Fruit fly (Drosophila melanogaster) whole organism, embryonic: ENCODE results near the gene sima.

Source experiments
- Ada2b ChIP-seq: fragments of 200-800 bp; sonication (Bioruptor generic); IDR thresholded peaks from 2 replicates; pipeline ENCODE4 v1.3.6; 2022; ENCODE audit warnings: missing biosample characterization, missing genetic modification characterization
- Adf1 ChIP-seq: fragments of 200-800 bp; sonication (Bioruptor generic); IDR thresholded peaks from 2 replicates; pipeline ENCODE4 v1.3.6; 2022; ENCODE audit warnings: missing biosample characterization, missing genetic modification characterization
- Antp ChIP-seq: fragments of 200-800 bp; sonication (Bioruptor generic); optimal IDR thresholded peaks from 3 replicates; lab custom pipeline; 2016; ENCODE audit warnings: missing biosample characterization, missing genetic modification characterization
- Atf6 ChIP-seq: fragments of 200-800 bp; sonication (Bioruptor generic); IDR thresholded peaks from 2 replicates; pipeline ENCODE4 v1.3.6; 2022; ENCODE audit warnings: missing biosample characterization, missing genetic modification characterization
- CG10267 ChIP-seq: fragments of 200-800 bp; sonication (Bioruptor generic); optimal IDR thresholded peaks from 2 replicates; lab custom pipeline; 2018; ENCODE audit warnings: missing biosample characterization, mild to moderate bottlenecking, missing genetic modification characterization, moderate library complexity
- CG11695 ChIP-seq: fragments of 200-800 bp; sonication (Bioruptor generic); IDR thresholded peaks from 3 replicates; pipeline ENCODE4 v1.3.6; 2022; ENCODE audit warnings: missing biosample characterization, missing genetic modification characterization
- CG11723 ChIP-seq: fragments of 200-800 bp; sonication (Bioruptor generic); optimal IDR thresholded peaks from 2 replicates; lab custom pipeline; 2017; ENCODE audit warnings: missing biosample characterization, mild to moderate bottlenecking, missing genetic modification characterization
- CG12659 ChIP-seq: fragments of 200-800 bp; sonication (Bioruptor generic); optimal IDR thresholded peaks from 3 replicates; lab custom pipeline; 2017; ENCODE audit warnings: mild to moderate bottlenecking, missing biosample characterization, missing genetic modification reagents, missing genetic modification characterization
- CG14710 ChIP-seq: fragments of 200-800 bp; sonication (Bioruptor generic); optimal IDR thresholded peaks from 3 replicates; lab custom pipeline; 2019; ENCODE audit warnings: missing biosample characterization, mild to moderate bottlenecking, missing genetic modification characterization, moderate library complexity
- CG17186 ChIP-seq: fragments of 200-800 bp; sonication (Bioruptor generic); optimal IDR thresholded peaks from 3 replicates; lab custom pipeline; 2017; ENCODE audit warnings: missing biosample characterization, missing genetic modification reagents, missing genetic modification characterization
- CG17802 ChIP-seq: fragments of 200-800 bp; sonication (Bioruptor generic); optimal IDR thresholded peaks from 2 replicates; lab custom pipeline; 2018; ENCODE audit warnings: missing biosample characterization, mild to moderate bottlenecking, missing genetic modification characterization, moderate library complexity
- CG18262 ChIP-seq: fragments of 200-800 bp; optimal IDR thresholded peaks from 3 replicates; lab custom pipeline; 2019; ENCODE audit warnings: missing biosample characterization, mild to moderate bottlenecking, missing genetic modification characterization, moderate library complexity
- CG30020 ChIP-seq: fragments of 200-800 bp; optimal IDR thresholded peaks from 2 replicates; lab custom pipeline; 2019; ENCODE audit warnings: missing biosample characterization, mild to moderate bottlenecking, missing genetic modification characterization, moderate library complexity
- CG3065 ChIP-seq: fragments of 200-800 bp; sonication (Bioruptor generic); optimal IDR thresholded peaks from 2 replicates; lab custom pipeline; 2016; ENCODE audit warnings: missing biosample characterization, missing genetic modification characterization
- CG3838 ChIP-seq: fragments of 200-800 bp; sonication (Bioruptor generic); optimal IDR thresholded peaks from 3 replicates; lab custom pipeline; 2016; ENCODE audit warnings: missing biosample characterization, missing genetic modification characterization
- CG4328 ChIP-seq: fragments of 200-800 bp; sonication (Bioruptor generic); optimal IDR thresholded peaks from 3 replicates; lab custom pipeline; 2017; ENCODE audit warnings: missing biosample characterization, missing genetic modification reagents, missing genetic modification characterization
- CG6272 ChIP-seq: fragments of 200-800 bp; sonication (Bioruptor generic); IDR thresholded peaks from 2 replicates; pipeline ENCODE4 v1.3.6; 2022; ENCODE audit warnings: missing biosample characterization, missing genetic modification characterization
- CG8944 ChIP-seq: fragments of 200-800 bp; sonication (Bioruptor generic); optimal IDR thresholded peaks from 3 replicates; lab custom pipeline; 2016; ENCODE audit warnings: missing biosample characterization, missing genetic modification characterization
- CkIIα-i1 ChIP-seq: fragments of 200-800 bp; sonication (Bioruptor generic); IDR thresholded peaks from 2 replicates; pipeline ENCODE4 v1.3.6; 2022; ENCODE audit warnings: missing biosample characterization, missing genetic modification characterization
- D19B ChIP-seq: fragments of 200-800 bp; sonication (Bioruptor generic); optimal IDR thresholded peaks from 2 replicates; lab custom pipeline; 2017; ENCODE audit warnings: missing biosample characterization, mild to moderate bottlenecking, missing genetic modification characterization
- Dek ChIP-seq: fragments of 200-800 bp; sonication (Bioruptor generic); optimal IDR thresholded peaks from 3 replicates; lab custom pipeline; 2019; ENCODE audit warnings: missing biosample characterization, mild to moderate bottlenecking, missing genetic modification characterization, moderate library complexity
- Dfd ChIP-seq, 2 experiments: fragments of >200 bp; optimal IDR thresholded peaks; 2 replicates each; lab custom pipeline; 2017; ENCODE audit warnings: missing biosample characterization in 2 of 2, missing genetic modification characterization in 2 of 2
- Doc2 ChIP-seq: fragments of 200-800 bp; sonication (Bioruptor generic); IDR thresholded peaks from 2 replicates; pipeline ENCODE4 v1.3.6; 2022; ENCODE audit warnings: missing biosample characterization, missing genetic modification characterization
- Fer2 ChIP-seq: fragments of 200-800 bp; sonication (Bioruptor generic); optimal IDR thresholded peaks from 2 replicates; lab custom pipeline; 2018; ENCODE audit warnings: missing biosample characterization, mild to moderate bottlenecking, missing genetic modification characterization, moderate library complexity
- HLH54F ChIP-seq: fragments of 200-800 bp; sonication (Bioruptor generic); optimal IDR thresholded peaks from 3 replicates; lab custom pipeline; 2016; ENCODE audit warnings: missing biosample characterization, missing genetic modification characterization
- Hmr ChIP-seq: fragments of 200-800 bp; sonication (Bioruptor generic); optimal IDR thresholded peaks from 3 replicates; lab custom pipeline; 2017; ENCODE audit warnings: mild to moderate bottlenecking, missing biosample characterization, missing genetic modification reagents, missing genetic modification characterization
- Hr3 ChIP-seq: fragments of 200-800 bp; sonication (Bioruptor generic); optimal IDR thresholded peaks from 3 replicates; lab custom pipeline; 2016; ENCODE audit warnings: missing biosample characterization, missing genetic modification characterization
- Kr ChIP-seq: fragments of 200-800 bp; sonication (Bioruptor generic); optimal IDR thresholded peaks from 2 replicates; lab custom pipeline; 2017; ENCODE audit warnings: missing biosample characterization, mild to moderate bottlenecking, missing genetic modification characterization
- Mes4 ChIP-seq: fragments of 200-800 bp; sonication (Bioruptor generic); optimal IDR thresholded peaks from 2 replicates; lab custom pipeline; 2016; ENCODE audit warnings: missing biosample characterization, missing genetic modification characterization
- Neu2 ChIP-seq: fragments of 200-800 bp; sonication (Bioruptor generic); optimal IDR thresholded peaks from 3 replicates; lab custom pipeline; 2016; ENCODE audit warnings: missing biosample characterization, missing genetic modification characterization, borderline replicate concordance
- Pdp1 ChIP-seq, 2 experiments: fragments of 200-800 bp; sonication (Bioruptor generic); optimal IDR thresholded peaks; 3 replicates each; lab custom pipeline; 2016; ENCODE audit warnings: missing biosample characterization in 2 of 2, missing genetic modification characterization in 2 of 2, mild to moderate bottlenecking in 1 of 2, moderate library complexity in 1 of 2
- Six4 ChIP-seq: fragments of 200-800 bp; sonication (Bioruptor generic); optimal IDR thresholded peaks from 2 replicates; lab custom pipeline; 2016; ENCODE audit warnings: missing biosample characterization, missing genetic modification characterization
- Stat92E ChIP-seq, 3 experiments: fragments of >200 bp in 2 of 3; fragments of 200-800 bp in 1 of 3; sonication (Bioruptor generic) in 1 of 3; optimal IDR thresholded peaks; 2 replicates each; lab custom pipeline; 2017 to 2019; ENCODE audit warnings: missing biosample characterization in 3 of 3, missing genetic modification characterization in 3 of 3, mild to moderate bottlenecking in 1 of 3, moderate library complexity in 1 of 3
- TFAM ChIP-seq: fragments of 200-800 bp; sonication (Bioruptor generic); optimal IDR thresholded peaks from 2 replicates; lab custom pipeline; 2017; ENCODE audit warnings: missing biosample characterization, missing genetic modification characterization, inconsistent platforms
- ase ChIP-seq: fragments of 200-800 bp; sonication (Bioruptor generic); IDR thresholded peaks from 3 replicates; pipeline ENCODE4 v1.3.6; 2022; ENCODE audit warnings: missing biosample characterization, missing genetic modification characterization
- az2 ChIP-seq: fragments of 200-800 bp; sonication (Bioruptor generic); optimal IDR thresholded peaks from 3 replicates; lab custom pipeline; 2016; ENCODE audit warnings: missing biosample characterization, missing genetic modification characterization
- cas ChIP-seq: fragments of 200-800 bp; sonication (Bioruptor generic); IDR thresholded peaks from 2 replicates; pipeline ENCODE4 v1.3.6; 2022; ENCODE audit warnings: missing biosample characterization, missing genetic modification characterization
- chinmo ChIP-seq: fragments of 200-800 bp; sonication (Bioruptor generic); IDR thresholded peaks from 4 replicates; pipeline ENCODE4 v1.3.6; 2022; ENCODE audit warnings: missing biosample characterization, missing genetic modification characterization; ENCODE audit not compliant: partially characterized antibody
- ci ChIP-seq: fragments of 200-800 bp; sonication (Bioruptor generic); IDR thresholded peaks from 3 replicates; pipeline ENCODE4 v1.3.6; 2022; ENCODE audit warnings: missing biosample characterization, missing genetic modification characterization
- crol ChIP-seq: fragments of 200-800 bp; sonication (Bioruptor generic); IDR thresholded peaks from 2 replicates; pipeline ENCODE4 v1.3.6; 2022; ENCODE audit warnings: missing biosample characterization, missing genetic modification characterization
- disco-r ChIP-seq: fragments of 200-800 bp; sonication (Bioruptor generic); optimal IDR thresholded peaks from 2 replicates; lab custom pipeline; 2016; ENCODE audit warnings: missing biosample characterization, missing genetic modification characterization
- dmrt99B ChIP-seq: fragments of 200-800 bp; sonication (Bioruptor generic); optimal IDR thresholded peaks from 2 replicates; lab custom pipeline; 2018; ENCODE audit warnings: missing biosample characterization, mild to moderate bottlenecking, missing genetic modification characterization, moderate library complexity
- grn ChIP-seq: fragments of 200-800 bp; sonication (Bioruptor generic); optimal IDR thresholded peaks from 3 replicates; lab custom pipeline; 2017; ENCODE audit warnings: missing biosample characterization, missing genetic modification characterization
- ind ChIP-seq: fragments of 200-800 bp; sonication (Bioruptor generic); optimal IDR thresholded peaks from 3 replicates; lab custom pipeline; 2016; ENCODE audit warnings: missing biosample characterization, missing genetic modification characterization
- lmd ChIP-seq: fragments of 200-800 bp; sonication (Bioruptor generic); IDR thresholded peaks from 2 replicates; pipeline ENCODE4 v1.3.6; 2022; ENCODE audit warnings: missing biosample characterization, missing genetic modification characterization
- luna ChIP-seq: fragments of 200-800 bp; sonication (Bioruptor generic); optimal IDR thresholded peaks from 2 replicates; lab custom pipeline; 2016; ENCODE audit warnings: missing biosample characterization, missing genetic modification characterization
- p53 ChIP-seq: fragments of 200-800 bp; sonication (Bioruptor generic); optimal IDR thresholded peaks from 2 replicates; lab custom pipeline; 2016; ENCODE audit warnings: missing biosample characterization, missing genetic modification characterization
- pb ChIP-seq: fragments of 200-800 bp; sonication (Bioruptor generic); optimal IDR thresholded peaks from 3 replicates; lab custom pipeline; 2016; ENCODE audit warnings: missing biosample characterization, missing genetic modification characterization
- tll ChIP-seq, 2 experiments: fragments of 200-800 bp in 1 of 2; fragments of >200 bp in 1 of 2; sonication (Bioruptor generic) in 1 of 2; optimal IDR thresholded peaks; 2 replicates each; lab custom pipeline; 2017 to 2019; ENCODE audit warnings: missing biosample characterization in 2 of 2, missing genetic modification characterization in 2 of 2, mild to moderate bottlenecking in 1 of 2, moderate library complexity in 1 of 2
- tup ChIP-seq: fragments of 200-800 bp; sonication (Bioruptor generic); optimal IDR thresholded peaks from 2 replicates; lab custom pipeline; 2016; ENCODE audit warnings: missing biosample characterization, mild to moderate bottlenecking, missing genetic modification characterization, moderate library complexity

sima gene

dm6 chr3R:30055915-30056544 is 2.1 kb upstream of the sima start, which contains the start of the genes Rpp14b and spn-A (continued):
- TF ChIP-seq Six4 (GFP tag; lab: Kevin White, UChicago) (no peak), Stat92E (GFP tag; optimal IDR thresholded peaks at IDR 0.05; lab: Kevin White, UChicago) (no peak), CG3838 (GFP tag; lab: Kevin White, UChicago) (no peak), Dfd (GFP tag; optimal IDR thresholded peaks at IDR 0.05; lab: Kevin White, UChicago) (no peak), Neu2 (GFP tag; lab: Kevin White, UChicago) (no peak), CG18262 (tag; lab: Kevin White, UChicago) (no peak), Pdp1 (GFP tag; optimal IDR thresholded peaks at IDR 0.05; lab: Kevin White, UChicago) (peak in 1 of 2 experiments; percentile 5), CG10267 (no peak), TFAM (no peak), Doc2 (GFP tag; lab: Robert Waterston, UW) (no peak), Kr (no peak), luna (GFP tag; lab: Kevin White, UChicago) (no peak), p53 (GFP tag; lab: Kevin White, UChicago) (no peak), ind (GFP tag; lab: Kevin White, UChicago) (peak; percentile 11), az2 (GFP tag; lab: Kevin White, UChicago) (no peak), Atf6 (peak; percentile 26; the same call in 1 of the 2 replicates), ci (GFP tag; lab: Robert Waterston, UW) (peak; percentile 43; the same call in 2 of the 3 replicates), CkIIα-i1 (GFP tag; lab: Robert Waterston, UW) (no peak), cas (no peak), Fer2 (tag; lab: Kevin White, UChicago) (no peak), CG11695 (no peak), tll (GFP tag; optimal IDR thresholded peaks at IDR 0.05; lab: Kevin White, UChicago) (peak in 1 of 2 experiments; percentile 9), tup (GFP tag; lab: Kevin White, UChicago) (no peak), Adf1 (GFP tag; lab: Robert Waterston, UW) (no peak), Hr3 (no peak), D19B (no peak), Mes4 (GFP tag; lab: Kevin White, UChicago) (no peak), pb (no peak), CG12659 (peak; percentile 28), CG11723 (no peak), CG6272 (GFP tag; lab: Robert Waterston, UW) (no peak), dmrt99B (tag; lab: Kevin White, UChicago) (no peak), CG17186 (no peak), CG17802 (no peak), crol (GFP tag; lab: Robert Waterston, UW) (no peak), Antp (no peak), ase (GFP tag; lab: Robert Waterston, UW) (0 out of 3 replicates have a peak, but pooled peaks have one; percentile 16), Ada2b (GFP tag; lab: Robert Waterston, UW) (no peak), CG8944 (GFP tag; lab: Kevin White, UChicago) (no peak), HLH54F (GFP tag; lab: Kevin White, UChicago) (no peak), chinmo (no peak), Hmr (GFP tag; lab: Kevin White, UChicago) (no peak), Dek (peak; percentile 17), lmd (GFP tag; lab: Robert Waterston, UW) (peak; percentile 29; the same call in 1 of the 2 replicates), grn (GFP tag; lab: Kevin White, UChicago) (no peak), CG3065 (GFP tag; lab: Kevin White, UChicago) (no peak), disco-r (GFP tag; lab: Kevin White, UChicago) (no peak), CG4328 (no peak), CG30020 (no peak), CG14710 (no peak)
